Worm (Caenorhabditis elegans): ENCODE results near the gene sam-10.

The sam-10 gene

DNA sequence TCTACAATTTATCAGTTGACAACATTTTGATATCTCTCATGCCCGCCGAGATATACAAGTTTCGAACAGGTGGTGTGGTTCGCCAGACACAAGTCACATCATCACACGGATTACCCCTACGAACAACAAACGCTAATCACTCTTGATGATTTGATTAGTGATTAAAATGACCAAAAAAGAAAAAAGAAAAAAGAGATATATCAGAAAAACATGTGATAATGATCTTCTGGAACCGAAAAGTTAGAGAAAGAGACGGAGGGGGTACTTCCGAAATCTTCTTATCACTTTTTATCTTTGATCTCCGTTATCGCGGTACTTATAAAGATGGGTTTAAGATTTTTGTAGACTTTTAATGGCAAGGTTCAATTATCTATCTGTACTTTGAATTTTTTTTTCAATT, 37.4 kb downstream of the sam-10 start (continued):
- TF ChIP-seq F44E2.7 (GFP tag; IDR thresholded peaks at IDR 0.05) (no peak), aha-1 (tag) (peak; percentile 83), pqm-1 (tag; optimal IDR thresholded peaks at IDR 0.05) (no peak), nhr-102 (tag; optimal IDR thresholded peaks at IDR 0.05) (no peak), ZK337.2 (GFP tag; IDR thresholded peaks at IDR 0.05) (no peak), nhr-41 (GFP tag; IDR thresholded peaks at IDR 0.05) (no peak), egl-27 (tag; optimal IDR thresholded peaks at IDR 0.05) (no peak), fkh-10 (GFP tag; optimal IDR thresholded peaks at IDR 0.05) (no peak), madf-9 (GFP tag; conservative IDR thresholded peaks at IDR 0.05) (no peak), daf-16 (GFP tag; optimal IDR thresholded peaks at IDR 0.05) (no peak), daf-16 (tag; optimal IDR thresholded peaks at IDR 0.05) (no peak), nhr-48 (tag; optimal IDR thresholded peaks at IDR 0.05) (no peak), zfp-2 (tag; optimal IDR thresholded peaks at IDR 0.05) (no peak), F49E8.2 (tag; optimal IDR thresholded peaks at IDR 0.05; ENCODE audit: borderline replicate concordance) (no peak), pha-4 (GFP tag; IDR thresholded peaks at IDR 0.05) (no peak), pha-4 (tag; optimal IDR thresholded peaks at IDR 0.05) (no peak), jun-1 (tag; optimal IDR thresholded peaks at IDR 0.05) (no peak), tag-97 (GFP tag; IDR thresholded peaks at IDR 0.05) (no peak), Y105C5A.15 (GFP tag; IDR thresholded peaks at IDR 0.05) (no peak), ama-1 (optimal IDR thresholded peaks at IDR 0.05) (no peak)

ce11 chrII:13291406-13292124, 38.8 kb downstream of the sam-10 start:
- 0 out of 2 replicates have a peak, but pooled peaks have one; percentile 19 for TF ChIP-seq madf-9 (GFP tag; conservative IDR thresholded peaks at IDR 0.05)
- TF ChIP-seq T26A8.4 (GFP tag; IDR thresholded peaks at IDR 0.05): 0 out of 2 replicates have a peak, but pooled peaks have one; percentile 41
- peak in 1 of 2 experiments; percentile 4 for TF ChIP-seq hif-1 (tag; optimal IDR thresholded peaks at IDR 0.05)
- no peak for TF ChIP-seq ceh-82 (tag; optimal IDR thresholded peaks at IDR 0.05)
- TF ChIP-seq nhr-102 (tag; optimal IDR thresholded peaks at IDR 0.05): peak; percentile 2
- peak; percentile 36 for TF ChIP-seq lin-38 (GFP tag; IDR thresholded peaks at IDR 0.05)
- no peak for TF ChIP-seq tag-97 (GFP tag; IDR thresholded peaks at IDR 0.05)
- TF ChIP-seq nhr-111 (GFP tag; optimal IDR thresholded peaks at IDR 0.05): no peak
- TF ChIP-seq pqm-1 (tag; optimal IDR thresholded peaks at IDR 0.05): no peak
- TF ChIP-seq nhr-11 (tag; optimal IDR thresholded peaks at IDR 0.05): peak; percentile 71
- TF ChIP-seq dpl-1 (GFP tag; optimal IDR thresholded peaks at IDR 0.05): peak; percentile 13
- TF ChIP-seq nhr-42 (GFP tag; IDR thresholded peaks at IDR 0.05): 0 out of 2 replicates have a peak, but pooled peaks have one; percentile 33
- peak; percentile 37 for TF ChIP-seq nhr-48 (tag; optimal IDR thresholded peaks at IDR 0.05)
- peak; percentile 87 for TF ChIP-seq set-16 (GFP tag; IDR thresholded peaks at IDR 0.05)
- peak; percentile 94 for TF ChIP-seq hlh-11 (tag; optimal IDR thresholded peaks at IDR 0.05)
- TF ChIP-seq mdl-1 (tag; optimal IDR thresholded peaks at IDR 0.05): peak; percentile 67 to 79
- peak; percentile 16 for TF ChIP-seq duxl-1 (tag; optimal IDR thresholded peaks at IDR 0.05; ENCODE audit: poor library complexity)
- no peak for TF ChIP-seq snpc-1.2 (GFP tag; IDR thresholded peaks at IDR 0.05)
- TF ChIP-seq rbr-2 (tag; optimal IDR thresholded peaks at IDR 0.05): peak; percentile 34
- TF ChIP-seq nhr-25 (tag; optimal IDR thresholded peaks at IDR 0.05; ENCODE audit: borderline replicate concordance, insufficient read depth): peak; percentile 75
- peak; percentile 94 for TF ChIP-seq nhr-28 (tag; optimal IDR thresholded peaks at IDR 0.05)
- peak; percentile 62 for TF ChIP-seq pha-4 (GFP tag; IDR thresholded peaks at IDR 0.05)
- TF ChIP-seq pha-4 (tag; optimal IDR thresholded peaks at IDR 0.05): no peak
- no peak for TF ChIP-seq Y75B8A.6 (GFP tag; IDR thresholded peaks at IDR 0.05)
- TF ChIP-seq nhr-10 (tag; optimal IDR thresholded peaks at IDR 0.05): peak; percentile 32
- TF ChIP-seq ceh-44 (GFP tag; IDR thresholded peaks at IDR 0.05): no peak
- no peak for TF ChIP-seq F10B5.3 (tag; optimal IDR thresholded peaks at IDR 0.05)
- TF ChIP-seq aly-2 (tag; optimal IDR thresholded peaks at IDR 0.05): no peak
- peak; percentile 26; the same call in 1 of the 2 replicates for TF ChIP-seq dmd-6 (GFP tag; IDR thresholded peaks at IDR 0.05)
- no peak for TF ChIP-seq ztf-11 (tag; optimal IDR thresholded peaks at IDR 0.05)
- TF ChIP-seq mep-1 (tag; optimal IDR thresholded peaks at IDR 0.05): peak; percentile 38
- no peak for TF ChIP-seq Y48G9A.11 (GFP tag; IDR thresholded peaks at IDR 0.05)
- no peak for TF ChIP-seq madf-5 (GFP tag; IDR thresholded peaks at IDR 0.05)
- no peak for TF ChIP-seq lim-7 (GFP tag; IDR thresholded peaks at IDR 0.05)
- TF ChIP-seq tra-1 (GFP tag; IDR thresholded peaks at IDR 0.05): 0 out of 2 replicates have a peak, but pooled peaks have one; percentile 8
- TF ChIP-seq mes-2 (tag; optimal IDR thresholded peaks at IDR 0.05; ENCODE audit: poor library complexity, severe bottlenecking): peak; percentile 16
